Worm (Caenorhabditis elegans) whole organism, mixed stage, embryonic: ENCODE results near the gene clec-242.

Source experiments
- M03D4.4 ChIP-seq: sonication (generic microtip); optimal IDR thresholded peaks from 2 replicates; lab custom pipeline; 2017; ENCODE audit warnings: mild to moderate bottlenecking, missing genetic modification characterization, missing compliant biosample characterization
- bed-3 ChIP-seq: fragments of 200-800 bp; sonication (Bioruptor generic); optimal IDR thresholded peaks from 3 replicates; lab custom pipeline; 2018; ENCODE audit warnings: mild to moderate bottlenecking, missing genetic modification characterization, moderate library complexity, missing compliant biosample characterization
- blmp-1 ChIP-seq: fragments of 150-350 bp; optimal IDR thresholded peaks from 2 replicates; lab custom pipeline; 2014; ENCODE audit warnings: missing biosample characterization, missing genetic modification characterization
- ceh-43 ChIP-seq: fragments of 200-800 bp; sonication (Bioruptor generic); optimal IDR thresholded peaks from 2 replicates; lab custom pipeline; 2018; ENCODE audit warnings: mild to moderate bottlenecking, missing genetic modification characterization, moderate library complexity, missing compliant biosample characterization
- ceh-83 ChIP-seq: fragments of 200-800 bp; sonication (Bioruptor generic); optimal IDR thresholded peaks from 2 replicates; lab custom pipeline; 2018; ENCODE audit warnings: mild to moderate bottlenecking, missing genetic modification characterization, missing compliant biosample characterization
- ces-1 ChIP-seq: fragments of 150-350 bp; optimal IDR thresholded peaks from 2 replicates; lab custom pipeline; 2014; ENCODE audit warnings: missing biosample characterization, missing genetic modification reagents, missing genetic modification characterization
- elt-3 ChIP-seq: fragments of 150-350 bp; optimal IDR thresholded peaks from 2 replicates; lab custom pipeline; 2014; ENCODE audit warnings: missing biosample characterization, missing genetic modification characterization
- ham-2 ChIP-seq: fragments of 200-800 bp; sonication (Bioruptor generic); optimal IDR thresholded peaks from 2 replicates; lab custom pipeline; 2018; ENCODE audit warnings: mild to moderate bottlenecking, missing genetic modification characterization, missing compliant biosample characterization
- hlh-1 ChIP-seq: fragments of 150-350 bp; optimal IDR thresholded peaks from 2 replicates; lab custom pipeline; 2014; ENCODE audit warnings: missing biosample characterization, missing genetic modification reagents, missing genetic modification characterization
- lin-13 ChIP-seq: fragments of 150-350 bp; optimal IDR thresholded peaks from 2 replicates; lab custom pipeline; 2014; ENCODE audit warnings: missing biosample characterization, missing genetic modification characterization
- lin-32 ChIP-seq: fragments of 200-800 bp; sonication (Bioruptor generic); optimal IDR thresholded peaks from 2 replicates; lab custom pipeline; 2018; ENCODE audit warnings: mild to moderate bottlenecking, missing genetic modification characterization, missing compliant biosample characterization
- lsy-2 ChIP-seq: fragments of 150-350 bp; optimal IDR thresholded peaks from 2 replicates; lab custom pipeline; 2014; ENCODE audit warnings: missing biosample characterization, missing genetic modification characterization
- mab-5 ChIP-seq: fragments of 150-350 bp; optimal IDR thresholded peaks from 2 replicates; lab custom pipeline; 2014; ENCODE audit warnings: missing biosample characterization, missing genetic modification characterization
- mep-1 ChIP-seq: fragments of 150-350 bp; optimal IDR thresholded peaks from 2 replicates; lab custom pipeline; 2017; ENCODE audit warnings: missing biosample characterization, missing genetic modification reagents, missing genetic modification characterization, inconsistent platforms
- mls-2 ChIP-seq: sonication (generic microtip); optimal IDR thresholded peaks from 2 replicates; lab custom pipeline; 2016; ENCODE audit warnings: mild to moderate bottlenecking, missing genetic modification characterization, moderate library complexity, missing compliant biosample characterization
- nhr-12 ChIP-seq: fragments of 150-350 bp; optimal IDR thresholded peaks from 2 replicates; lab custom pipeline; 2014; ENCODE audit warnings: missing biosample characterization, missing genetic modification characterization
- nhr-2 ChIP-seq: fragments of 150-350 bp; optimal IDR thresholded peaks from 2 replicates; lab custom pipeline; 2014; ENCODE audit warnings: missing biosample characterization, missing genetic modification characterization
- nhr-237 ChIP-seq: fragments of 150-350 bp; optimal IDR thresholded peaks from 2 replicates; lab custom pipeline; 2014; ENCODE audit warnings: missing biosample characterization, missing genetic modification characterization
- nhr-28 ChIP-seq: fragments of 150-350 bp; optimal IDR thresholded peaks from 2 replicates; lab custom pipeline; 2014; ENCODE audit warnings: missing biosample characterization, missing genetic modification characterization
- nhr-76 ChIP-seq: sonication (generic microtip); optimal IDR thresholded peaks from 2 replicates; lab custom pipeline; 2017; ENCODE audit warnings: missing biosample characterization, missing genetic modification characterization
- pha-4 ChIP-seq: fragments of 150-350 bp; optimal IDR thresholded peaks from 2 replicates; lab custom pipeline; 2018; ENCODE audit warnings: missing biosample characterization, missing genetic modification reagents, missing genetic modification characterization
- sem-2 ChIP-seq: fragments of 200-800 bp; sonication (Bioruptor generic); optimal IDR thresholded peaks from 2 replicates; lab custom pipeline; 2018; ENCODE audit warnings: mild to moderate bottlenecking, missing genetic modification characterization, missing compliant biosample characterization
- snpc-4 ChIP-seq: fragments of 150-350 bp; optimal IDR thresholded peaks from 2 replicates; lab custom pipeline; 2014; ENCODE audit warnings: missing biosample characterization, missing genetic modification characterization
- sptf-1 ChIP-seq: sonication (generic microtip); optimal IDR thresholded peaks from 2 replicates; lab custom pipeline; 2017; ENCODE audit warnings: mild to moderate bottlenecking, missing genetic modification characterization, moderate library complexity, missing compliant biosample characterization
- tbx-8 ChIP-seq: fragments of 200-800 bp; sonication (Bioruptor generic); optimal IDR thresholded peaks from 2 replicates; lab custom pipeline; 2018; ENCODE audit warnings: mild to moderate bottlenecking, missing genetic modification characterization, moderate library complexity, missing compliant biosample characterization
- unc-62 ChIP-seq: fragments of 150-350 bp; optimal IDR thresholded peaks from 2 replicates; lab custom pipeline; 2014; ENCODE audit warnings: missing biosample characterization, missing genetic modification reagents, missing genetic modification characterization
- zip-8 ChIP-seq: fragments of 150-350 bp; optimal IDR thresholded peaks from 2 replicates; lab custom pipeline; 2014; ENCODE audit warnings: missing biosample characterization, missing genetic modification characterization

Gene clec-242

DNA sequence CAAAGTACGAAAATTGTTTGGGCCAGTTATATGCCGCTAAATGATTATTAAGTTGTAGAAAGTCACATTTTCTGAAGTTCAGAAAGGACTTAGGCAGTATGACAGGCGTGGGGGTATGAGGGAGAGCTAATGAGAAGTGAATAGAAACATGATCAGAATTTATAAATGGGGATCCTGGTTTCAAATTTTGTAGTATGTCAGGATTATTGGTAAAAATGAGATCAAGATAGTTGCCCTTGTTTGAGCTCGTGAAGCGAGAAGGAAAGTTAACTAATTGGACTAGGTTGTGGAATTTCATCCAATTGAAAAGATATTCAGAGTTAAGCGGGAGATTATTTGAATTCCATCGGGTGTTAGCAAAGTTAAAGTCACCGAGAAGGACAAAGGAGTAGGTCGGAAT lies 12.9 kb downstream of the clec-242 start:
- TF ChIP-seq hlh-1 (tag; lab: Kevin White, UChicago) (no peak), lin-13 (no peak), sptf-1 (tag; lab: Kevin White, UChicago) (no peak), lsy-2 (no peak), bed-3 (no peak), ceh-43 (GFP tag; lab: Kevin White, UChicago) (no peak), mls-2 (tag; lab: Kevin White, UChicago) (no peak), nhr-237 (tag; lab: Kevin White, UChicago) (no peak), mab-5 (tag; lab: Kevin White, UChicago) (no peak), unc-62 (GFP tag; lab: Kevin White, UChicago) (no peak), ham-2 (GFP tag; lab: Kevin White, UChicago) (no peak), elt-3 (tag; lab: Kevin White, UChicago) (no peak), pha-4 (tag; lab: Kevin White, UChicago) (no peak)
- TF ChIP-seq, all 35 proteins: peak for 0

DNA sequence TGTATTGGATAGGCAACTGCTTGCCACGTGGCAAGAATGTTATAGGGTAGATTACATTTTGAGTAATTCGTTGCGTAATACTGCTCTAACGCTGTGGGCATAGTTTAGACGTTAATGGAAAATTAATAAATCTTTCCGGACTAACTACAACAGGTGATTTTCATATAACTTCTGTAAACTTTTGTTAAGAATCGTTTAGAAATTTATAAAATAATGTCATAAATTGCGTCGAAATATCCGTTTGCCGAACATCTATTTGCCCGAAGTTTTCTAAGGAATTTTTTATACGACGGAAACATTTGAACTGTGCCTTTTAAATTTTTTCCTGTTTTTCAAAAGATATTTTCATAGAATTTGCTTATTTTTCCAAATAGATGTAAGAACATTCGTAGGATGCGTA lies 19.2 kb downstream of the clec-242 start, which contains the start of gene srh-112:
srh-112 (minus strand) TSS at position 101 of the 400 bp plus-strand sequence.
- no peak for TF ChIP-seq elt-3 (tag; lab: Kevin White, UChicago)
- TF ChIP-seq, all 35 proteins: peak for 0

DNA sequence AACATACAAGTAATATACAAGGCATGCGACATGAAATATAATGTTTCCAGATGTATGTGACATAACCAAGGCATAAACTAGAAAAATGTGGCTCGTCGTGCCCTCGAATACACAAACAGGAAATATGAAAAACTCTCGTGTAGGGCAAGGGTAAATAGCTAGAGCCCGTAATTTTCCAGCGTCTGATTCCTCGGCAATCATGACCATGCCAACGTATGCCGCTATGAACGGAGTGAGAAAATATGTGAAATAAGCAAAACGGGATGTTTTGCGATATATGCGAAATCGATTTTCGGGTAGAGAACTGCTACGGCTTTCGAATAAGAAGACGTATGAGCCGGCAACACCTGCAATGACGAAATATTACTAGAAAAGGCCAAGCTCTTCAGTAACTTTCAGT lies 19.9 kb downstream of the clec-242 start, which contains the start of gene scl-25:
scl-25 (plus strand) TSS at position 301 of the 400 bp plus-strand sequence.
- no peak for TF ChIP-seq ham-2 (GFP tag; lab: Kevin White, UChicago)
- no peak for TF ChIP-seq snpc-4 (tag; lab: Kevin White, UChicago)
- TF ChIP-seq M03D4.4: no peak
- TF ChIP-seq sem-2 (GFP tag; lab: Kevin White, UChicago): no peak
- no peak for TF ChIP-seq ceh-43 (GFP tag; lab: Kevin White, UChicago)
- TF ChIP-seq nhr-76 (tag; lab: Kevin White, UChicago): no peak
- TF ChIP-seq tbx-8 (GFP tag; lab: Kevin White, UChicago): no peak
- TF ChIP-seq blmp-1 (tag; lab: Kevin White, UChicago): no peak
- no peak for TF ChIP-seq elt-3 (tag; lab: Kevin White, UChicago)
- no peak for TF ChIP-seq mep-1 (tag; lab: Kevin White, UChicago)
- TF ChIP-seq nhr-28 (tag; lab: Kevin White, UChicago): no peak
- no peak for TF ChIP-seq nhr-237 (tag; lab: Kevin White, UChicago)
- no peak for TF ChIP-seq ceh-83 (GFP tag; lab: Kevin White, UChicago)
- no peak for TF ChIP-seq bed-3
- TF ChIP-seq pha-4 (tag; lab: Kevin White, UChicago): no peak
- TF ChIP-seq ces-1 (GFP tag; lab: Kevin White, UChicago): no peak
- TF ChIP-seq lin-13: no peak
- no peak for TF ChIP-seq nhr-12
- TF ChIP-seq hlh-1 (tag; lab: Kevin White, UChicago): no peak
- TF ChIP-seq nhr-2 (tag; lab: Kevin White, UChicago): no peak

DNA sequence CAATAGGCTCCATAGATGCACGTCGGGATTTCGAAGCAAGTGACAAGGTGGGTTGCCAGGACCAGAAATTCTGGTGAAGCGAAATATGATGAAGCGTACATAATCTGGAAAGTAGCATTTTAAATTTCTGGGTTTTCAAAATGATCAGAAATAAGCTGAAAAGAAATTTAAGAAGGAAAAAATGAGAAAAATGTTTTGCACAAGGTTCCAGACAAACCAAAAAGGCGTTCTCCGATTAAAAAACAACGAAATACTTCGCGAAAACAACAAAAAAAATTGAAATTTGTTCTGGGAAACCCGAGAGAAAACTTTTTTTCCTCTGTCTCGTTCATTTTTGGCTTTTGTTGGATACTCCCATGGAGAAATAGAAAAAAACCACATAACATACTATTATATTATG lies 22.0 kb downstream of the clec-242 start, which contains the start of gene srh-252:
srh-252 (minus strand) TSS at position 101 of the 400 bp plus-strand sequence.
- TF ChIP-seq zip-8 (tag; lab: Kevin White, UChicago): no peak
- no peak for TF ChIP-seq lin-32 (GFP tag; lab: Kevin White, UChicago)
- no peak for TF ChIP-seq ham-2 (GFP tag; lab: Kevin White, UChicago)

DNA sequence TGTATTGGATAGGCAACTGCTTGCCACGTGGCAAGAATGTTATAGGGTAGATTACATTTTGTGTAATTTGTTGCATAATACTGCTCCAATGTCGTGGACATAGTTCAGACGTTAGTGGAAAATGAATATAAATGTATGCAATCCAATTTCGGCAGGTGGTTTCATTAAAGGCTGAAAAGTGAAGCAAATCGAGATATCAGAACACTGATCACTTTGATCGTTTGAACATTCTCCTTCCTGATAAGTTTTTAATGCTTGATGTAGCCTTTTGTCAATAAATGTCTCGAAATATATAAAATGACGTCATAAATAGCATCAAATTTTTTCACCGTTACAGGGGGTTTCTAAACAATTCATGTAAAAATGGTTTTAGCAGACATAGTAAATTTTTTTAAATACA lies 25.0 kb downstream of the clec-242 start, which contains the start of gene srh-109:
srh-109 (minus strand) TSS at position 101 of the 400 bp plus-strand sequence.
- TF ChIP-seq pha-4 (tag; lab: Kevin White, UChicago) (no peak), zip-8 (tag; lab: Kevin White, UChicago) (peak; percentile 58), mls-2 (tag; lab: Kevin White, UChicago) (no peak)

DNA sequence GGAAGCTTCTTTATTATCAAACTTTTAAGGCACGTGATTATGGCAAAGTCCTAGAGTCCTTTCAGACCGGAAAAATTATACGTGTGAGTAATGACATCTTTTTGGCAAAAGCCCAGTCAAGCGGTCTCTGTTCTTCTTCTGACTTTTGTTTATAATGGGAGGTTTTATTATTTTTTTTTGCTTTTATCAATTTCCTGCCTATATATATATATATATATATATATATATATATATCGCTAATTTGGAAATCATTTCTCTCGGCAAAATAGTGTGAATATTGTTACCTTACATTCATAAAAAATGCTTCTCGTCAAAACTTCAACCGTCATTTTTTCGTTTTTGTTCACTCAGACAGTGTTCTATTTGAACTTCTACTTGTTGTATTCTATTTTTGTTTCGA lies 27.6 kb downstream of the clec-242 start, which contains the start of gene srbc-62:
srbc-62 (plus strand) TSS at position 301 of the 400 bp plus-strand sequence.
- TF ChIP-seq elt-3 (tag; lab: Kevin White, UChicago) (no peak), lin-32 (GFP tag; lab: Kevin White, UChicago) (no peak), ceh-43 (GFP tag; lab: Kevin White, UChicago) (no peak), sem-2 (GFP tag; lab: Kevin White, UChicago) (no peak), unc-62 (GFP tag; lab: Kevin White, UChicago) (no peak), nhr-2 (tag; lab: Kevin White, UChicago) (no peak), ceh-83 (GFP tag; lab: Kevin White, UChicago) (no peak), zip-8 (tag; lab: Kevin White, UChicago) (no peak), snpc-4 (tag; lab: Kevin White, UChicago) (no peak), blmp-1 (tag; lab: Kevin White, UChicago) (no peak), pha-4 (tag; lab: Kevin White, UChicago) (no peak), mep-1 (tag; lab: Kevin White, UChicago) (no peak), mls-2 (tag; lab: Kevin White, UChicago) (no peak), tbx-8 (GFP tag; lab: Kevin White, UChicago) (no peak), M03D4.4 (no peak), lsy-2 (no peak), ces-1 (GFP tag; lab: Kevin White, UChicago) (no peak)
- TF ChIP-seq, all 35 proteins: peak for 0
